Fruit fly (Drosophila melanogaster) whole organism, embryonic: Measurements from ENCODE around the gene tup.

Source experiments
- CG10543 ChIP-seq: fragments of 200-800 bp; sonication (Bioruptor generic); optimal IDR thresholded peaks from 3 replicates; lab custom pipeline; 2017; ENCODE audit warnings: missing biosample characterization, mild to moderate bottlenecking, missing genetic modification characterization, moderate library complexity
- CG10565 ChIP-seq: fragments of 200-800 bp; sonication (Bioruptor generic); optimal IDR thresholded peaks from 3 replicates; lab custom pipeline; 2016; ENCODE audit warnings: missing biosample characterization, mild to moderate bottlenecking, missing genetic modification characterization
- CG11504 ChIP-seq: fragments of 200-800 bp; sonication (Bioruptor generic); optimal IDR thresholded peaks from 3 replicates; lab custom pipeline; 2019; ENCODE audit warnings: missing biosample characterization, mild to moderate bottlenecking, missing genetic modification characterization, moderate library complexity
- CG12299 ChIP-seq: fragments of 200-800 bp; sonication (Bioruptor generic); optimal IDR thresholded peaks from 2 replicates; lab custom pipeline; 2018; ENCODE audit warnings: missing biosample characterization, mild to moderate bottlenecking, missing genetic modification characterization
- CG16779 ChIP-seq: fragments of 200-800 bp; sonication (Bioruptor generic); IDR thresholded peaks from 2 replicates; pipeline ENCODE4 v1.3.6; 2022; ENCODE audit warnings: missing biosample characterization, missing genetic modification characterization
- CG16863 ChIP-seq: fragments of 200-800 bp; sonication (Bioruptor generic); optimal IDR thresholded peaks from 3 replicates; lab custom pipeline; 2016; ENCODE audit warnings: missing biosample characterization, missing genetic modification characterization
- CG31224 ChIP-seq: fragments of 200-800 bp; sonication (Bioruptor generic); IDR thresholded peaks from 2 replicates; pipeline ENCODE4 v1.3.6; 2022; ENCODE audit warnings: missing biosample characterization, missing genetic modification characterization
- CG32767 ChIP-seq: fragments of 200-800 bp; sonication (Bioruptor generic); IDR thresholded peaks from 2 replicates; pipeline ENCODE4 v1.3.6; 2022; ENCODE audit warnings: missing biosample characterization, missing genetic modification characterization
- CG32772 ChIP-seq: fragments of 200-800 bp; sonication (Bioruptor generic); IDR thresholded peaks from 2 replicates; pipeline ENCODE4 v1.3.6; 2022; ENCODE audit warnings: missing biosample characterization, missing genetic modification characterization
- CG4424 ChIP-seq: fragments of 200-800 bp; sonication (Bioruptor generic); optimal IDR thresholded peaks from 3 replicates; lab custom pipeline; 2016; ENCODE audit warnings: missing biosample characterization, missing genetic modification characterization
- CG6689 ChIP-seq: fragments of 200-800 bp; sonication (Bioruptor generic); IDR thresholded peaks from 2 replicates; pipeline ENCODE4 v1.3.6; 2022; ENCODE audit warnings: missing biosample characterization, missing genetic modification characterization
- CG6765 ChIP-seq: fragments of 200-800 bp; sonication (Bioruptor generic); optimal IDR thresholded peaks from 3 replicates; lab custom pipeline; 2017; ENCODE audit warnings: missing biosample characterization, mild to moderate bottlenecking, missing genetic modification characterization
- CG9215 ChIP-seq: fragments of 200-800 bp; sonication (Bioruptor generic); IDR thresholded peaks from 2 replicates; pipeline ENCODE4 v1.3.6; 2022; ENCODE audit warnings: missing biosample characterization, missing genetic modification characterization
- CTCF ChIP-seq: fragments of 200-800 bp; sonication (Bioruptor generic); optimal IDR thresholded peaks from 2 replicates; lab custom pipeline; 2017; ENCODE audit warnings: missing biosample characterization, mild to moderate bottlenecking, missing genetic modification characterization, moderate library complexity
- D ChIP-seq, 2 experiments: fragments of 200-800 bp in 1 of 2; fragments of >200 bp in 1 of 2; sonication (Bioruptor generic) in 1 of 2; optimal IDR thresholded peaks; 2 replicates in 1 of 2; 3 replicates in 1 of 2; lab custom pipeline; 2017; ENCODE audit warnings: mild to moderate bottlenecking in 1 of 2, missing biosample characterization in 1 of 2, missing genetic modification characterization in 1 of 2, missing genetic modification reagents in 1 of 2
- Dip2 ChIP-seq: fragments of 200-800 bp; sonication (Bioruptor generic); IDR thresholded peaks from 2 replicates; pipeline ENCODE4 v1.3.6; 2022; ENCODE audit warnings: missing biosample characterization, missing genetic modification characterization
- Ets65A ChIP-seq: fragments of 200-800 bp; sonication (Bioruptor generic); peaks from one replicate; lab custom pipeline; 2016; ENCODE audit warnings: missing biosample characterization, missing genetic modification characterization
- Fer1 ChIP-seq: fragments of 200-800 bp; sonication (Bioruptor generic); optimal IDR thresholded peaks from 2 replicates; lab custom pipeline; 2017; ENCODE audit warnings: missing biosample characterization, mild to moderate bottlenecking, missing genetic modification characterization
- Gsc ChIP-seq: fragments of 200-800 bp; sonication (Bioruptor generic); IDR thresholded peaks from 2 replicates; pipeline ENCODE4 v1.3.6; 2022; ENCODE audit warnings: missing biosample characterization, missing genetic modification characterization
- H15 ChIP-seq: fragments of 200-800 bp; sonication (Bioruptor generic); IDR thresholded peaks from 3 replicates; pipeline ENCODE4 v1.3.6; 2022; ENCODE audit warnings: missing biosample characterization, missing genetic modification characterization
- HmgD ChIP-seq: fragments of 200-800 bp; sonication (Bioruptor generic); optimal IDR thresholded peaks from 3 replicates; lab custom pipeline; 2016; ENCODE audit warnings: missing biosample characterization, missing genetic modification characterization
- Lhr ChIP-seq: fragments of 200-800 bp; sonication (Bioruptor generic); optimal IDR thresholded peaks from 3 replicates; lab custom pipeline; 2017; ENCODE audit warnings: mild to moderate bottlenecking, missing biosample characterization, missing genetic modification reagents, missing genetic modification characterization
- Meics ChIP-seq: fragments of 200-800 bp; sonication (Bioruptor generic); optimal IDR thresholded peaks from 2 replicates; lab custom pipeline; 2017; ENCODE audit warnings: missing biosample characterization, mild to moderate bottlenecking, missing genetic modification characterization
- Nf-YB ChIP-seq: fragments of 200-800 bp; sonication (Bioruptor generic); optimal IDR thresholded peaks from 3 replicates; lab custom pipeline; 2019; ENCODE audit warnings: missing biosample characterization, mild to moderate bottlenecking, missing genetic modification characterization, moderate library complexity
- Nf-YC ChIP-seq: fragments of 200-800 bp; optimal IDR thresholded peaks from 3 replicates; lab custom pipeline; 2019; ENCODE audit warnings: missing biosample characterization, mild to moderate bottlenecking, missing genetic modification characterization, moderate library complexity
- Usf ChIP-seq: fragments of 200-800 bp; sonication (Bioruptor generic); optimal IDR thresholded peaks from 2 replicates; lab custom pipeline; 2017; ENCODE audit warnings: missing genotype, missing biosample characterization, missing genetic modification characterization
- cg ChIP-seq: fragments of 200-800 bp; sonication (Bioruptor generic); optimal IDR thresholded peaks from 3 replicates; lab custom pipeline; 2019; ENCODE audit warnings: missing biosample characterization, mild to moderate bottlenecking, missing genetic modification characterization, moderate library complexity
- crol ChIP-seq: fragments of 200-800 bp; sonication (Bioruptor generic); IDR thresholded peaks from 2 replicates; pipeline ENCODE4 v1.3.6; 2022; ENCODE audit warnings: missing biosample characterization, missing genetic modification characterization
- da ChIP-seq: fragments of 200-800 bp; sonication (Bioruptor generic); optimal IDR thresholded peaks from 2 replicates; lab custom pipeline; 2016; ENCODE audit warnings: missing biosample characterization, missing genetic modification characterization
- dysf ChIP-seq: fragments of 200-800 bp; sonication (Bioruptor generic); IDR thresholded peaks from 3 replicates; pipeline ENCODE4 v1.3.6; 2022; ENCODE audit warnings: missing biosample characterization, missing genetic modification characterization
- grau ChIP-seq: fragments of 200-800 bp; optimal IDR thresholded peaks from 3 replicates; lab custom pipeline; 2019; ENCODE audit warnings: missing biosample characterization, mild to moderate bottlenecking, missing genetic modification characterization, moderate library complexity
- grn ChIP-seq: fragments of 200-800 bp; sonication (Bioruptor generic); optimal IDR thresholded peaks from 3 replicates; lab custom pipeline; 2017; ENCODE audit warnings: missing biosample characterization, missing genetic modification characterization
- her ChIP-seq: fragments of 200-800 bp; sonication (Bioruptor generic); optimal IDR thresholded peaks from 2 replicates; lab custom pipeline; 2016; ENCODE audit warnings: missing biosample characterization, missing genetic modification characterization
- nom ChIP-seq: fragments of 200-800 bp; sonication (Bioruptor generic); optimal IDR thresholded peaks from 2 replicates; lab custom pipeline; 2017; ENCODE audit warnings: missing biosample characterization, missing genetic modification characterization, mild to moderate bottlenecking, moderate library complexity, missing genetic modification reagents
- pros ChIP-seq: fragments of 200-800 bp; sonication (Bioruptor generic); optimal IDR thresholded peaks from 3 replicates; lab custom pipeline; 2019; ENCODE audit warnings: missing biosample characterization, mild to moderate bottlenecking, missing genetic modification characterization, moderate library complexity
- seq ChIP-seq: fragments of 200-800 bp; sonication (Bioruptor generic); IDR thresholded peaks from 2 replicates; pipeline ENCODE4 v1.3.6; 2022; ENCODE audit warnings: missing biosample characterization, missing genetic modification characterization
- sim ChIP-seq: fragments of 200-800 bp; sonication (Bioruptor generic); IDR thresholded peaks from 2 replicates; pipeline ENCODE4 v1.3.6; 2022; ENCODE audit warnings: missing biosample characterization, missing genetic modification characterization
- slp2 ChIP-seq: fragments of 200-800 bp; sonication (Bioruptor generic); optimal IDR thresholded peaks from 2 replicates; lab custom pipeline; 2016; ENCODE audit warnings: missing biosample characterization, missing genetic modification characterization
- tna ChIP-seq: fragments of 200-800 bp; sonication (Bioruptor generic); IDR thresholded peaks from 2 replicates; pipeline ENCODE4 v1.3.6; 2022; ENCODE audit warnings: missing biosample characterization, missing genetic modification characterization; ENCODE audit not compliant: partially characterized antibody
- trem ChIP-seq: fragments of 200-800 bp; optimal IDR thresholded peaks from 3 replicates; lab custom pipeline; 2019; ENCODE audit warnings: missing biosample characterization, mild to moderate bottlenecking, missing genetic modification characterization, moderate library complexity
- yki ChIP-seq: fragments of >200 bp; optimal IDR thresholded peaks from 3 replicates; lab custom pipeline; 2018

The tup gene

dm6 chr2L:18867815-18868214, 13.2 kb downstream of the tup start (continued):
- TF ChIP-seq CG12299 (tag; lab: Kevin White, UChicago) (no peak), pros (GFP tag; lab: Kevin White, UChicago) (no peak), Usf (GFP tag; lab: Kevin White, UChicago) (no peak), Ets65A (GFP tag; lab: Kevin White, UChicago) (peak; percentile 28), Gsc (GFP tag; lab: Robert Waterston, UW) (no peak), Dip2 (GFP tag; lab: Robert Waterston, UW) (no peak), cg (GFP tag; lab: Kevin White, UChicago) (peak; percentile 70), CG4424 (GFP tag; lab: Kevin White, UChicago) (no peak), CG6689 (GFP tag; lab: Robert Waterston, UW) (no peak), Fer1 (no peak), CTCF (GFP tag; lab: Kevin White, UChicago) (no peak), slp2 (GFP tag; lab: Kevin White, UChicago) (no peak), CG16779 (GFP tag; lab: Robert Waterston, UW) (no peak), grau (tag; lab: Kevin White, UChicago) (no peak), D (optimal IDR thresholded peaks at IDR 0.05; lab: Kevin White, UChicago) (no peak), D (GFP tag; optimal IDR thresholded peaks at IDR 0.05; lab: Kevin White, UChicago) (no peak), sim (GFP tag; lab: Robert Waterston, UW) (no peak), da (GFP tag; lab: Kevin White, UChicago) (no peak)

dm6 chr2L:18866582-18866981, 14.5 kb downstream of the tup start:
- no peak for TF ChIP-seq HmgD (GFP tag; lab: Kevin White, UChicago)
- no peak for TF ChIP-seq dysf (GFP tag; lab: Robert Waterston, UW)
- 0 out of 2 replicates have a peak, but pooled peaks have one; percentile 8 for TF ChIP-seq seq
- no peak for TF ChIP-seq CG10565 (GFP tag; lab: Kevin White, UChicago)
- TF ChIP-seq CG16863 (GFP tag; lab: Kevin White, UChicago), result no peak
- no peak for TF ChIP-seq CG6765 (GFP tag; lab: Kevin White, UChicago)
- no peak for TF ChIP-seq trem (tag; lab: Kevin White, UChicago)
- TF ChIP-seq yki (lab: Kevin White, UChicago), result no peak
- peak; percentile 52 for TF ChIP-seq Nf-YC (tag; lab: Kevin White, UChicago)
- TF ChIP-seq crol (GFP tag; lab: Robert Waterston, UW), result peak; percentile 75
- no peak for TF ChIP-seq CG31224
- peak; percentile 36 for TF ChIP-seq cg (GFP tag; lab: Kevin White, UChicago)
- no peak for TF ChIP-seq tna (GFP tag; lab: Robert Waterston, UW)
- TF ChIP-seq nom (GFP tag; lab: Kevin White, UChicago), result peak; percentile 5
- peak; percentile 63; the same call in 1 of the 2 replicates for TF ChIP-seq CG32767 (GFP tag; lab: Robert Waterston, UW)
- no peak for TF ChIP-seq CG9215 (GFP tag; lab: Robert Waterston, UW)
- peak; percentile 38 for TF ChIP-seq grn (GFP tag; lab: Kevin White, UChicago)
- TF ChIP-seq CG11504 (tag; lab: Kevin White, UChicago), result no peak
- TF ChIP-seq CG10543 (GFP tag; lab: Kevin White, UChicago), result no peak
- peak; percentile 75 for TF ChIP-seq CG32772 (GFP tag; lab: Robert Waterston, UW)
- no peak for TF ChIP-seq her (GFP tag; lab: Kevin White, UChicago)
- no peak for TF ChIP-seq Meics (GFP tag; lab: Kevin White, UChicago)
- TF ChIP-seq Nf-YB (GFP tag; lab: Kevin White, UChicago), result peak; percentile 68
- no peak for TF ChIP-seq H15
- TF ChIP-seq Lhr (GFP tag; lab: Kevin White, UChicago), result no peak
- TF ChIP-seq, all 482 proteins: peak for 9
